Worm (Caenorhabditis elegans): ENCODE data around the gene C07A12.2.

ce11 chrX:4530426-4531044 is 14.1 kb upstream of the C07A12.2 start:
- TF ChIP-seq hlh-15 (tag; optimal IDR thresholded peaks at IDR 0.05) (no peak), nfya-1 (tag; optimal IDR thresholded peaks at IDR 0.05) (no peak), mec-3 (tag; optimal IDR thresholded peaks at IDR 0.05; ENCODE audit: borderline replicate concordance) (no peak), ama-1 (optimal IDR thresholded peaks at IDR 0.05) (no peak), pha-4 (tag; optimal IDR thresholded peaks at IDR 0.05) (no peak), unc-86 (tag; optimal IDR thresholded peaks at IDR 0.05) (no peak), rnt-1 (tag; optimal IDR thresholded peaks at IDR 0.05) (no peak), nhr-11 (tag; optimal IDR thresholded peaks at IDR 0.05) (no peak), eyg-1 (tag; optimal IDR thresholded peaks at IDR 0.05) (no peak), pqm-1 (tag; optimal IDR thresholded peaks at IDR 0.05) (no peak)

Measured in whole organism, late embryonic.